Worm (Caenorhabditis elegans) whole organism, young adult: ENCODE measurements around the gene R10E11.6.

Source experiments
- B0035.1 ChIP-seq: sonication (generic microtip); optimal IDR thresholded peaks from 2 replicates; lab custom pipeline; 2016; ENCODE audit warnings: missing genetic modification characterization, mild to moderate bottlenecking, missing compliant biosample characterization, missing genotype, missing genetic modification reagents
- B0261.1 ChIP-seq: sonication (generic microtip); optimal IDR thresholded peaks from 2 replicates; lab custom pipeline; 2016; ENCODE audit warnings: mild to moderate bottlenecking, missing genetic modification characterization, moderate library complexity, missing compliant biosample characterization
- F10E7.11 ChIP-seq: sonication (generic microtip); optimal IDR thresholded peaks from 2 replicates; lab custom pipeline; 2017; ENCODE audit warnings: mild to moderate bottlenecking, missing genetic modification characterization, moderate library complexity, missing compliant biosample characterization
- F22D6.2 ChIP-seq: sonication (generic microtip); optimal IDR thresholded peaks from 2 replicates; lab custom pipeline; 2016; ENCODE audit warnings: mild to moderate bottlenecking, missing genetic modification characterization, missing compliant biosample characterization
- F33H1.4 ChIP-seq: fragments of 200-800 bp; sonication (Bioruptor generic); IDR thresholded peaks from 2 replicates; pipeline ENCODE4 v1.3.6; 2022; ENCODE audit warnings: missing genetic modification reagents, missing genetic modification characterization, missing compliant biosample characterization
- F39B2.1 ChIP-seq: fragments of 200-800 bp; sonication (Bioruptor generic); IDR thresholded peaks from 2 replicates; pipeline ENCODE4 v1.3.6; 2022; ENCODE audit warnings: missing genetic modification reagents, missing genetic modification characterization, missing compliant biosample characterization
- F49E8.2 ChIP-seq: sonication (generic microtip); optimal IDR thresholded peaks from 3 replicates; lab custom pipeline; 2017; ENCODE audit warnings: missing genetic modification characterization, mild to moderate bottlenecking, missing compliant biosample characterization, antibody characterized with exemption, moderate library complexity; ENCODE audit not compliant: insufficient read depth
- F55B11.4 ChIP-seq: sonication (generic microtip); optimal IDR thresholded peaks from 2 replicates; lab custom pipeline; 2016; ENCODE audit warnings: missing compliant biosample characterization, missing genetic modification characterization, borderline replicate concordance; ENCODE audit not compliant: insufficient read depth
- F57A8.1 ChIP-seq: fragments of 200-800 bp; sonication (Bioruptor generic); optimal IDR thresholded peaks from 2 replicates; lab custom pipeline; 2018; ENCODE audit warnings: mild to moderate bottlenecking, missing genetic modification characterization, moderate library complexity, missing compliant biosample characterization
- F57C9.4 ChIP-seq: sonication (generic microtip); optimal IDR thresholded peaks from 2 replicates; lab custom pipeline; 2017; ENCODE audit warnings: mild to moderate bottlenecking, missing genetic modification characterization, missing compliant biosample characterization
- K12H6.12 ChIP-seq: fragments of 200-800 bp; sonication (Bioruptor generic); optimal IDR thresholded peaks from 2 replicates; lab custom pipeline; 2018; ENCODE audit warnings: mild to moderate bottlenecking, missing genetic modification characterization, missing compliant biosample characterization
- T07F8.4 ChIP-seq: sonication (generic microtip); optimal IDR thresholded peaks from 2 replicates; lab custom pipeline; 2016; ENCODE audit warnings: mild to moderate bottlenecking, missing genetic modification characterization, moderate library complexity, missing compliant biosample characterization
- Y53F4B.3 ChIP-seq: fragments of 200-800 bp; sonication (Bioruptor generic); IDR thresholded peaks from 2 replicates; pipeline ENCODE4 v1.3.6; 2022; ENCODE audit warnings: missing genetic modification reagents, missing genetic modification characterization, missing compliant biosample characterization
- Y67H2A.10 ChIP-seq: fragments of 200-800 bp; sonication (Bioruptor generic); conservative IDR thresholded peaks from 2 replicates; pipeline ENCODE4 v1.3.6; 2022; ENCODE audit warnings: missing genetic modification reagents, missing genetic modification characterization, missing compliant biosample characterization
- Y95B8A.8 ChIP-seq: fragments of 200-800 bp; sonication (Bioruptor generic); IDR thresholded peaks from 2 replicates; pipeline ENCODE4 v1.3.6; 2022; ENCODE audit warnings: missing genetic modification reagents, missing genetic modification characterization, missing compliant biosample characterization
- attf-5 ChIP-seq: fragments of 200-800 bp; sonication (Bioruptor generic); optimal IDR thresholded peaks from 2 replicates; lab custom pipeline; 2018; ENCODE audit warnings: mild to moderate bottlenecking, missing genetic modification characterization, missing compliant biosample characterization
- chd-7 ChIP-seq: sonication (generic microtip); optimal IDR thresholded peaks from 2 replicates; lab custom pipeline; 2016; ENCODE audit warnings: mild to moderate bottlenecking, missing genetic modification characterization, moderate library complexity, missing compliant biosample characterization
- dpl-1 ChIP-seq: fragments of 150-350 bp; optimal IDR thresholded peaks from 2 replicates; lab custom pipeline; 2014; ENCODE audit warnings: missing biosample characterization, missing genetic modification reagents, missing genetic modification characterization
- efl-1 ChIP-seq: fragments of 150-350 bp; optimal IDR thresholded peaks from 2 replicates; lab custom pipeline; 2014; ENCODE audit warnings: missing biosample characterization, missing genetic modification reagents, missing genetic modification characterization
- egl-44 ChIP-seq: fragments of 200-800 bp; sonication (Bioruptor generic); IDR thresholded peaks from 2 replicates; pipeline ENCODE4 v1.3.6; 2022; ENCODE audit warnings: missing genetic modification reagents, missing genetic modification characterization, missing compliant biosample characterization
- ekl-4 ChIP-seq: fragments of 200-800 bp; sonication (Bioruptor generic); IDR thresholded peaks from 2 replicates; pipeline ENCODE4 v1.3.6; 2022; ENCODE audit warnings: missing genetic modification reagents, missing genetic modification characterization, missing compliant biosample characterization
- fkh-3 ChIP-seq: sonication (generic microtip); optimal IDR thresholded peaks from 2 replicates; lab custom pipeline; 2016; ENCODE audit warnings: mild to moderate bottlenecking, missing genetic modification characterization, missing compliant biosample characterization
- him-1 ChIP-seq: sonication (generic microtip); optimal IDR thresholded peaks from 2 replicates; lab custom pipeline; 2016; ENCODE audit warnings: missing genotype, missing genetic modification reagents, missing genetic modification characterization, missing compliant biosample characterization
- hmg-1.2 ChIP-seq: fragments of 200-800 bp; sonication (Bioruptor generic); IDR thresholded peaks from 2 replicates; pipeline ENCODE4 v1.3.6; 2022; ENCODE audit warnings: missing genetic modification reagents, missing genetic modification characterization, missing compliant biosample characterization
- hrde-1 ChIP-seq: sonication (generic microtip); optimal IDR thresholded peaks from 2 replicates; lab custom pipeline; 2016; ENCODE audit warnings: missing genetic modification characterization, mild to moderate bottlenecking, missing compliant biosample characterization, moderate library complexity, missing genotype, missing genetic modification reagents, borderline replicate concordance
- lag-1 ChIP-seq: fragments of 200-800 bp; sonication (Bioruptor generic); IDR thresholded peaks from 2 replicates; pipeline ENCODE4 v1.3.6; 2022; ENCODE audit warnings: missing genetic modification reagents, missing genetic modification characterization, missing compliant biosample characterization
- let-526 ChIP-seq: fragments of 200-800 bp; sonication (Bioruptor generic); IDR thresholded peaks from 2 replicates; pipeline ENCODE4 v1.3.6; 2022; ENCODE audit warnings: missing genetic modification reagents, missing genetic modification characterization, missing compliant biosample characterization
- lin-26 ChIP-seq: fragments of 200-800 bp; sonication (Bioruptor generic); IDR thresholded peaks from 2 replicates; pipeline ENCODE4 v1.3.6; 2022; ENCODE audit warnings: missing genetic modification reagents, missing genetic modification characterization, missing compliant biosample characterization
- lin-54 ChIP-seq: fragments of 200-800 bp; sonication (Bioruptor generic); optimal IDR thresholded peaks from 2 replicates; lab custom pipeline; 2018; ENCODE audit warnings: mild to moderate bottlenecking, missing genetic modification characterization, missing compliant biosample characterization
- lir-1 ChIP-seq: fragments of 200-800 bp; sonication (Bioruptor generic); conservative IDR thresholded peaks from 2 replicates; pipeline ENCODE4 v1.3.6; 2022; ENCODE audit warnings: missing genetic modification reagents, missing genetic modification characterization, missing compliant biosample characterization
- madf-3 ChIP-seq: fragments of 200-800 bp; sonication (Bioruptor generic); IDR thresholded peaks from 2 replicates; pipeline ENCODE4 v1.3.6; 2022; ENCODE audit warnings: missing genetic modification reagents, missing genetic modification characterization, missing compliant biosample characterization
- madf-8 ChIP-seq: fragments of 200-800 bp; sonication (Bioruptor generic); conservative IDR thresholded peaks from 2 replicates; pipeline ENCODE4 v1.3.6; 2022; ENCODE audit warnings: missing genetic modification reagents, missing genetic modification characterization, missing compliant biosample characterization
- mcd-1 ChIP-seq: fragments of 200-800 bp; sonication (Bioruptor generic); IDR thresholded peaks from 2 replicates; pipeline ENCODE4 v1.3.6; 2022; ENCODE audit warnings: missing genetic modification reagents, missing genetic modification characterization, missing compliant biosample characterization
- nfyb-1 ChIP-seq: fragments of 200-800 bp; sonication (Bioruptor generic); IDR thresholded peaks from 2 replicates; pipeline ENCODE4 v1.3.6; 2022; ENCODE audit warnings: missing genetic modification reagents, missing genetic modification characterization, missing compliant biosample characterization
- nhr-27 ChIP-seq: fragments of 200-800 bp; sonication (Bioruptor generic); optimal IDR thresholded peaks from 2 replicates; lab custom pipeline; 2018; ENCODE audit warnings: mild to moderate bottlenecking, missing genetic modification characterization, moderate library complexity, missing compliant biosample characterization
- pbrm-1 ChIP-seq: fragments of 200-800 bp; sonication (Bioruptor generic); IDR thresholded peaks from 2 replicates; pipeline ENCODE4 v1.3.6; 2022; ENCODE audit warnings: missing genetic modification reagents, missing genetic modification characterization, missing compliant biosample characterization
- pha-4 ChIP-seq: fragments of 150-350 bp; sonication (generic microtip); optimal IDR thresholded peaks from 2 replicates; lab custom pipeline; 2014; ENCODE audit warnings: missing biosample characterization, missing genetic modification reagents, missing genetic modification characterization
- rec-8 ChIP-seq, 2 experiments: sonication (generic microtip); optimal IDR thresholded peaks; 2 replicates each; lab custom pipeline; 2016; ENCODE audit warnings: mild to moderate bottlenecking in 2 of 2, missing genetic modification characterization in 2 of 2, missing genetic modification reagents in 2 of 2, missing genotype in 2 of 2, missing biosample characterization in 1 of 2, missing compliant biosample characterization in 1 of 2, moderate library complexity in 1 of 2
- snpc-3.4 ChIP-seq: sonication (generic microtip); optimal IDR thresholded peaks from 2 replicates; lab custom pipeline; 2017; ENCODE audit warnings: missing genetic modification characterization, mild to moderate bottlenecking, missing compliant biosample characterization, antibody characterized with exemption, moderate library complexity, missing genotype, missing genetic modification reagents
- somi-1 ChIP-seq: fragments of 200-800 bp; sonication (Bioruptor generic); optimal IDR thresholded peaks from 2 replicates; lab custom pipeline; 2018; ENCODE audit warnings: mild to moderate bottlenecking, missing genetic modification characterization, missing compliant biosample characterization
- tbp1 ChIP-seq: fragments of 200-800 bp; sonication (Bioruptor generic); optimal IDR thresholded peaks from 2 replicates; lab custom pipeline; 2018; ENCODE audit warnings: mild to moderate bottlenecking, missing genetic modification characterization, missing compliant biosample characterization
- tbx-9 ChIP-seq: sonication (generic microtip); optimal IDR thresholded peaks from 2 replicates; lab custom pipeline; 2016; ENCODE audit warnings: borderline replicate concordance, missing genetic modification characterization, inconsistent platforms, missing compliant biosample characterization
- tlf-1 ChIP-seq: fragments of 200-800 bp; sonication (Bioruptor generic); optimal IDR thresholded peaks from 2 replicates; lab custom pipeline; 2018; ENCODE audit warnings: mild to moderate bottlenecking, missing genetic modification characterization, missing compliant biosample characterization
- zfh-2 ChIP-seq: fragments of 200-800 bp; sonication (Bioruptor generic); conservative IDR thresholded peaks from 2 replicates; pipeline ENCODE4 v1.3.6; 2022; ENCODE audit warnings: missing genetic modification reagents, missing genetic modification characterization, missing compliant biosample characterization
- ztf-18 ChIP-seq: sonication (generic microtip); optimal IDR thresholded peaks from 2 replicates; lab custom pipeline; 2016; ENCODE audit warnings: missing genotype, mild to moderate bottlenecking, missing genetic modification characterization, missing compliant biosample characterization
- ztf-28 ChIP-seq: fragments of 200-800 bp; sonication (Bioruptor generic); IDR thresholded peaks from 2 replicates; pipeline ENCODE4 v1.3.6; 2022; ENCODE audit warnings: missing genetic modification reagents, missing genetic modification characterization, missing compliant biosample characterization
- ztf-3 ChIP-seq: fragments of 200-800 bp; sonication (Bioruptor generic); optimal IDR thresholded peaks from 2 replicates; lab custom pipeline; 2018; ENCODE audit warnings: mild to moderate bottlenecking, missing genetic modification characterization, missing compliant biosample characterization
- ztf-6 ChIP-seq: fragments of 200-800 bp; sonication (Bioruptor generic); IDR thresholded peaks from 2 replicates; pipeline ENCODE4 v1.3.6; 2022; ENCODE audit warnings: missing genetic modification reagents, missing genetic modification characterization, missing compliant biosample characterization

R10E11.6 gene

ce11 chrIII:9745333-9745897 is 37.4 kb upstream of the R10E11.6 start (continued):
- TF ChIP-seq F57C9.4 (tag; lab: Kevin White, UChicago) = no peak
- no peak for TF ChIP-seq B0035.1
- no peak for TF ChIP-seq attf-5 (GFP tag; lab: Kevin White, UChicago)
- TF ChIP-seq K12H6.12 (tag; lab: Kevin White, UChicago) = no peak
- no peak for TF ChIP-seq Y53F4B.3
- no peak for TF ChIP-seq nhr-27 (tag; lab: Kevin White, UChicago)
- no peak for TF ChIP-seq ztf-28
- TF ChIP-seq F55B11.4 (tag; lab: Kevin White, UChicago) = no peak
- no peak for TF ChIP-seq tlf-1
- no peak for TF ChIP-seq F10E7.11 (tag; lab: Kevin White, UChicago)
- TF ChIP-seq tbx-9 (tag; lab: Kevin White, UChicago) = no peak
- no peak for TF ChIP-seq T07F8.4
- TF ChIP-seq F39B2.1 (GFP tag; lab: Robert Waterston, UW) = no peak; the same call in 1 of the 2 replicates
- 0 out of 2 replicates have a peak, but pooled peaks have one; percentile 9 for TF ChIP-seq Y95B8A.8 (GFP tag; lab: Robert Waterston, UW)
- TF ChIP-seq let-526 (GFP tag; lab: Robert Waterston, UW) = no peak
- TF ChIP-seq F33H1.4 = no peak
- TF ChIP-seq snpc-3.4 (tag; lab: Kevin White, UChicago) = no peak
- no peak for TF ChIP-seq F22D6.2 (tag; lab: Kevin White, UChicago)
- no peak for TF ChIP-seq ztf-6 (GFP tag; lab: Robert Waterston, UW)
- TF ChIP-seq somi-1 (GFP tag; lab: Kevin White, UChicago) = no peak
- no peak for TF ChIP-seq lin-26 (GFP tag; lab: Robert Waterston, UW)
- no peak for TF ChIP-seq pha-4 (tag; lab: Kevin White, UChicago)
- no peak for TF ChIP-seq F49E8.2 (tag; lab: Kevin White, UChicago)
- TF ChIP-seq B0261.1 = no peak
- peak; percentile 11; the same call in 1 of the 2 replicates for TF ChIP-seq hmg-1.2
- no peak for TF ChIP-seq rec-8 (tag; optimal IDR thresholded peaks at IDR 0.05; lab: Kevin White, UChicago)
- peak; percentile 37 for TF ChIP-seq ztf-18 (tag; lab: Kevin White, UChicago)
- TF ChIP-seq egl-44 (GFP tag; lab: Robert Waterston, UW) = no peak
- TF ChIP-seq chd-7 (tag; lab: Kevin White, UChicago) = no peak
- TF ChIP-seq ekl-4 (GFP tag; lab: Robert Waterston, UW) = 0 out of 2 replicates have a peak, but pooled peaks have one; percentile 54
- TF ChIP-seq him-1 (tag; lab: Kevin White, UChicago) = no peak
- peak; percentile 5 for TF ChIP-seq hrde-1 (tag; lab: Kevin White, UChicago)
- 0 out of 2 replicates have a peak, but pooled peaks have one; percentile 17 for TF ChIP-seq mcd-1 (GFP tag; lab: Robert Waterston, UW)
- TF ChIP-seq zfh-2 = no peak
- TF ChIP-seq nfyb-1 (GFP tag; lab: Robert Waterston, UW) = no peak
- TF ChIP-seq lin-54 (GFP tag; lab: Kevin White, UChicago) = peak; percentile 59
- TF ChIP-seq efl-1 (GFP tag; lab: Kevin White, UChicago) = no peak
- TF ChIP-seq fkh-3 = no peak
- no peak for TF ChIP-seq lag-1
- no peak for TF ChIP-seq lir-1 (GFP tag; lab: Robert Waterston, UW)
- peak; percentile 3 for TF ChIP-seq tbp1 (GFP tag; lab: Kevin White, UChicago)
- no peak for TF ChIP-seq dpl-1 (GFP tag; lab: Kevin White, UChicago)
- TF ChIP-seq F57A8.1 (GFP tag; lab: Kevin White, UChicago) = no peak
- TF ChIP-seq madf-8 (GFP tag; lab: Robert Waterston, UW) = no peak
- no peak for TF ChIP-seq ztf-3 (GFP tag; lab: Kevin White, UChicago)
- 0 out of 2 replicates have a peak, but pooled peaks have one; percentile 10 for TF ChIP-seq madf-3 (GFP tag; lab: Robert Waterston, UW)
- TF ChIP-seq Y67H2A.10 (GFP tag; lab: Robert Waterston, UW) = no peak
- TF ChIP-seq pbrm-1 (GFP tag; lab: Robert Waterston, UW) = no peak
